Worm (Caenorhabditis elegans) whole organism, L4 larva: ENCODE measurements around the gene F59A7.2.

Experiments used
- D1046.2 ChIP-seq: fragments of 200-800 bp; sonication (Bioruptor generic); IDR thresholded peaks from 2 replicates; pipeline ENCODE4 v1.3.6; 2022; ENCODE audit warnings: missing genetic modification characterization, missing compliant biosample characterization
- T20F7.1 ChIP-seq: fragments of 200-800 bp; sonication (Bioruptor generic); optimal IDR thresholded peaks from 2 replicates; lab custom pipeline; 2018; ENCODE audit warnings: mild to moderate bottlenecking, missing genetic modification characterization, missing compliant biosample characterization
- Y105C5A.15 ChIP-seq: fragments of 200-800 bp; sonication (Bioruptor generic); IDR thresholded peaks from 2 replicates; pipeline ENCODE4 v1.3.6; 2022; ENCODE audit warnings: missing genetic modification characterization, missing compliant biosample characterization
- Y75B8A.6 ChIP-seq: fragments of 200-800 bp; sonication (Bioruptor generic); IDR thresholded peaks from 2 replicates; pipeline ENCODE4 v1.3.6; 2022; ENCODE audit warnings: missing genetic modification reagents, missing genetic modification characterization, missing compliant biosample characterization
- ZK337.2 ChIP-seq: fragments of 200-800 bp; sonication (Bioruptor generic); IDR thresholded peaks from 2 replicates; pipeline ENCODE4 v1.3.6; 2022; ENCODE audit warnings: missing genetic modification reagents, missing genetic modification characterization, missing compliant biosample characterization
- ZK546.5 ChIP-seq, 2 experiments: sonication (generic microtip); optimal IDR thresholded peaks; 2 replicates each; lab custom pipeline; 2017; ENCODE audit warnings: missing biosample characterization in 2 of 2, missing genetic modification characterization in 2 of 2
- aha-1 ChIP-seq: fragments of 150-350 bp; peaks from one replicate; lab custom pipeline; 2014; ENCODE audit warnings: missing biosample characterization, missing genetic modification characterization
- arid-1 ChIP-seq: fragments of 200-800 bp; sonication (Bioruptor generic); conservative IDR thresholded peaks from 2 replicates; pipeline ENCODE4 v1.3.6; 2022; ENCODE audit warnings: missing genetic modification reagents, missing genetic modification characterization, missing compliant biosample characterization
- attf-4 ChIP-seq: sonication (generic microtip); optimal IDR thresholded peaks from 3 replicates; lab custom pipeline; 2017; ENCODE audit warnings: missing biosample characterization, missing genetic modification characterization
- ceh-28 ChIP-seq: fragments of 150-350 bp; optimal IDR thresholded peaks from 2 replicates; lab custom pipeline; 2014; ENCODE audit warnings: missing biosample characterization, missing genetic modification reagents, missing genetic modification characterization
- ceh-62 ChIP-seq: sonication (generic microtip); optimal IDR thresholded peaks from 2 replicates; lab custom pipeline; 2017; ENCODE audit warnings: missing biosample characterization, missing genetic modification characterization
- ceh-82 ChIP-seq: sonication (generic microtip); optimal IDR thresholded peaks from 2 replicates; lab custom pipeline; 2017; ENCODE audit warnings: missing biosample characterization, missing genetic modification characterization
- ces-1 ChIP-seq: fragments of 150-350 bp; sonication (generic microtip); optimal IDR thresholded peaks from 4 replicates; lab custom pipeline; 2014; ENCODE audit warnings: missing biosample characterization, missing genetic modification reagents, missing genetic modification characterization
- cey-2 ChIP-seq: sonication (generic microtip); optimal IDR thresholded peaks from 3 replicates; lab custom pipeline; 2017; ENCODE audit warnings: missing genetic modification characterization, mild to moderate bottlenecking, missing compliant biosample characterization, antibody characterized with exemption, borderline replicate concordance; ENCODE audit not compliant: insufficient read depth
- daf-16 ChIP-seq, 3 experiments: sonication (generic microtip); optimal IDR thresholded peaks; 2 replicates each; lab custom pipeline; 2016 to 2017; ENCODE audit warnings: missing genetic modification characterization in 3 of 3, missing genetic modification reagents in 3 of 3, mild to moderate bottlenecking in 2 of 3, missing compliant biosample characterization in 2 of 3, missing biosample characterization in 1 of 3, moderate library complexity in 1 of 3
- daf-8 ChIP-seq: fragments of 200-800 bp; sonication (Bioruptor generic); IDR thresholded peaks from 2 replicates; pipeline ENCODE4 v1.3.6; 2022; ENCODE audit warnings: missing genetic modification characterization, missing compliant biosample characterization
- dmd-6 ChIP-seq: fragments of 200-800 bp; sonication (Bioruptor generic); IDR thresholded peaks from 2 replicates; pipeline ENCODE4 v1.3.6; 2022; ENCODE audit warnings: missing genetic modification reagents, missing genetic modification characterization, missing compliant biosample characterization
- dve-1 ChIP-seq: sonication (generic microtip); optimal IDR thresholded peaks from 2 replicates; lab custom pipeline; 2017; ENCODE audit warnings: antibody characterized with exemption, mild to moderate bottlenecking, missing genetic modification characterization, missing compliant biosample characterization; ENCODE audit not compliant: insufficient read depth
- hlh-11 ChIP-seq: fragments of 200-800 bp; sonication (Bioruptor generic); optimal IDR thresholded peaks from 2 replicates; lab custom pipeline; 2018; ENCODE audit warnings: mild to moderate bottlenecking, missing genetic modification characterization, missing compliant biosample characterization
- hmg-1.1 ChIP-seq: fragments of 200-800 bp; sonication (Bioruptor generic); IDR thresholded peaks from 2 replicates; pipeline ENCODE4 v1.3.6; 2022; ENCODE audit warnings: missing genetic modification reagents, missing genetic modification characterization, missing compliant biosample characterization
- lim-7 ChIP-seq: fragments of 200-800 bp; sonication (Bioruptor generic); IDR thresholded peaks from 2 replicates; pipeline ENCODE4 v1.3.6; 2022; ENCODE audit warnings: missing genetic modification characterization, missing compliant biosample characterization
- lin-13 ChIP-seq: fragments of 150-350 bp; optimal IDR thresholded peaks from 2 replicates; lab custom pipeline; 2014; ENCODE audit warnings: missing biosample characterization, missing genetic modification reagents, missing genetic modification characterization
- lin-29 ChIP-seq: fragments of 200-800 bp; sonication (Bioruptor generic); IDR thresholded peaks from 2 replicates; pipeline ENCODE4 v1.3.6; 2022; ENCODE audit warnings: missing genetic modification reagents, missing genetic modification characterization, missing compliant biosample characterization
- lin-38 ChIP-seq: fragments of 200-800 bp; sonication (Bioruptor generic); IDR thresholded peaks from 2 replicates; pipeline ENCODE4 v1.3.6; 2022; ENCODE audit warnings: missing genetic modification reagents, missing genetic modification characterization, missing compliant biosample characterization
- lir-3 ChIP-seq: sonication (generic microtip); optimal IDR thresholded peaks from 2 replicates; lab custom pipeline; 2016; ENCODE audit warnings: mild to moderate bottlenecking, missing genetic modification characterization, missing compliant biosample characterization
- lsy-2 ChIP-seq, 2 experiments: fragments of 150-350 bp in 1 of 2; sonication (generic microtip) in 1 of 2; optimal IDR thresholded peaks; 2 replicates each; lab custom pipeline; 2014 to 2017; ENCODE audit warnings: missing biosample characterization in 2 of 2, missing genetic modification characterization in 2 of 2
- mep-1 ChIP-seq: fragments of 150-350 bp; sonication (generic microtip); optimal IDR thresholded peaks from 3 replicates; lab custom pipeline; 2014; ENCODE audit warnings: missing biosample characterization, missing genetic modification characterization
- nhr-11 ChIP-seq: fragments of 150-350 bp; optimal IDR thresholded peaks from 2 replicates; lab custom pipeline; 2014; ENCODE audit warnings: missing biosample characterization, missing genetic modification characterization
- nhr-111 ChIP-seq: fragments of 200-800 bp; sonication (Bioruptor generic); optimal IDR thresholded peaks from 2 replicates; lab custom pipeline; 2018; ENCODE audit warnings: mild to moderate bottlenecking, missing genetic modification characterization, missing compliant biosample characterization
- nhr-237 ChIP-seq: sonication (generic microtip); optimal IDR thresholded peaks from 2 replicates; lab custom pipeline; 2017; ENCODE audit warnings: missing biosample characterization, missing genetic modification characterization
- nhr-28 ChIP-seq: fragments of 150-350 bp; optimal IDR thresholded peaks from 2 replicates; lab custom pipeline; 2014; ENCODE audit warnings: missing biosample characterization, missing genetic modification characterization
- nhr-41 ChIP-seq: fragments of 200-800 bp; sonication (Bioruptor generic); IDR thresholded peaks from 2 replicates; pipeline ENCODE4 v1.3.6; 2022; ENCODE audit warnings: missing genetic modification reagents, missing genetic modification characterization, missing compliant biosample characterization
- nhr-77 ChIP-seq: fragments of 150-350 bp; optimal IDR thresholded peaks from 2 replicates; lab custom pipeline; 2014; ENCODE audit warnings: missing biosample characterization, missing genetic modification characterization
- pha-4 ChIP-seq, 2 experiments: fragments of 150-350 bp in 1 of 2; fragments of 200-800 bp in 1 of 2; sonication (Bioruptor generic) in 1 of 2; IDR thresholded peaks in 1 of 2; optimal IDR thresholded peaks in 1 of 2; 2 replicates each; pipeline versions ENCODE4 v1.3.6 to Lab custom; 2014 to 2022; ENCODE audit warnings: missing genetic modification characterization in 2 of 2, missing genetic modification reagents in 2 of 2, missing biosample characterization in 1 of 2, missing compliant biosample characterization in 1 of 2
- php-3 ChIP-seq: fragments of 200-800 bp; sonication (Bioruptor generic); IDR thresholded peaks from 2 replicates; pipeline ENCODE4 v1.3.6; 2022; ENCODE audit warnings: missing genetic modification reagents, missing genetic modification characterization, missing compliant biosample characterization
- pqm-1 ChIP-seq: sonication (generic microtip); optimal IDR thresholded peaks from 2 replicates; lab custom pipeline; 2017; ENCODE audit warnings: missing biosample characterization, missing genetic modification characterization
- sdz-12 ChIP-seq: fragments of 200-800 bp; sonication (Bioruptor generic); optimal IDR thresholded peaks from 2 replicates; lab custom pipeline; 2018; ENCODE audit warnings: mild to moderate bottlenecking, missing genetic modification characterization, missing compliant biosample characterization
- set-16 ChIP-seq: fragments of 200-800 bp; sonication (Bioruptor generic); IDR thresholded peaks from 2 replicates; pipeline ENCODE4 v1.3.6; 2022; ENCODE audit warnings: missing genetic modification reagents, missing genetic modification characterization, missing compliant biosample characterization
- skn-1 ChIP-seq: fragments of 150-350 bp; optimal IDR thresholded peaks from 2 replicates; lab custom pipeline; 2014; ENCODE audit warnings: missing biosample characterization, missing genetic modification characterization
- spr-1 ChIP-seq: sonication (generic microtip); optimal IDR thresholded peaks from 2 replicates; lab custom pipeline; 2016; ENCODE audit warnings: mild to moderate bottlenecking, missing genetic modification characterization, missing compliant biosample characterization
- tag-97 ChIP-seq: fragments of 200-800 bp; sonication (Bioruptor generic); IDR thresholded peaks from 2 replicates; pipeline ENCODE4 v1.3.6; 2022; ENCODE audit warnings: missing genetic modification characterization, missing compliant biosample characterization
- unc-130 ChIP-seq: sonication (generic microtip); optimal IDR thresholded peaks from 2 replicates; lab custom pipeline; 2016; ENCODE audit warnings: missing genetic modification reagents, missing genetic modification characterization, missing compliant biosample characterization
- unc-62 ChIP-seq, 3 experiments: fragments of 150-350 bp in 1 of 3; sonication (generic microtip); optimal IDR thresholded peaks in 2 of 3; peaks in 1 of 3; 1 replicate in 1 of 3; 2 replicates in 2 of 3; lab custom pipeline; 2014 to 2017; ENCODE audit warnings: missing biosample characterization in 3 of 3, missing genetic modification characterization in 3 of 3, missing genetic modification reagents in 3 of 3, missing genotype in 1 of 3
- vab-7 ChIP-seq: fragments of 200-800 bp; sonication (Bioruptor generic); IDR thresholded peaks from 2 replicates; pipeline ENCODE4 v1.3.6; 2022; ENCODE audit warnings: missing genetic modification reagents, missing genetic modification characterization, missing compliant biosample characterization
- zip-11 ChIP-seq: fragments of 200-800 bp; sonication (Bioruptor generic); IDR thresholded peaks from 2 replicates; pipeline ENCODE4 v1.3.6; 2022; ENCODE audit warnings: missing genetic modification characterization, missing compliant biosample characterization
- ztf-7 ChIP-seq: fragments of 150-350 bp; optimal IDR thresholded peaks from 2 replicates; lab custom pipeline; 2014; ENCODE audit warnings: missing biosample characterization, missing genetic modification characterization

Gene F59A7.2

DNA sequence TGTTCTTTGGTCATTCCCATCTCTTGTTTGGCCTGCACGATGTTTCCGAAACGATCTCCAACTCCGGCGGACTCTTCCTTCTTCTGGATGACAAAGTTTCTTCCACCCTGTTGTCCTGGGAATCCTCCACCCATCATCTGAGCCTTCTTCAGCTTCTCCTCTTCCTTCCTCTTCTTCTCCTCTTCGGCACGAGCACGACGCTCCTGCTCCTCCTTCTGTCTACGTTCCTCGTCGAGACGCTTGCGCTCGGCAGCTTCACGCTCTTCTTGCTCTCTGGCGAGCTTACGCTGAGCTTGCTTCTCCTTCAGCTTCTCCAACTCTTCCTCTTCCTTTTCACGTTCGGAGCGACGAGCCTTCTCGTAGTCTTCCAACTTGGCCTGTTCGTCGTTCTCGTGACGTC, 24.9 kb downstream of the F59A7.2 start (continued):
- TF ChIP-seq nhr-237 (tag; lab: Kevin White, UChicago), result no peak

- TF ChIP-seq ceh-28 (no peak), sdz-12 (GFP tag; lab: Kevin White, UChicago) (no peak), daf-8 (GFP tag; lab: Robert Waterston, UW) (no peak), daf-16 (GFP tag; optimal IDR thresholded peaks at IDR 0.05; lab: Kevin White, UChicago) (no peak), daf-16 (tag; optimal IDR thresholded peaks at IDR 0.05; lab: Kevin White, UChicago) (peak; percentile 31), nhr-77 (tag; lab: Kevin White, UChicago) (no peak), ztf-7 (tag; lab: Kevin White, UChicago) (no peak), lin-38 (GFP tag; lab: Robert Waterston, UW) (no peak), lsy-2 (tag; optimal IDR thresholded peaks at IDR 0.05; lab: Kevin White, UChicago) (no peak), ZK337.2 (GFP tag; lab: Robert Waterston, UW) (no peak), hlh-11 (tag; lab: Kevin White, UChicago) (peak; percentile 8), skn-1 (tag; lab: Kevin White, UChicago) (no peak), lin-29 (GFP tag; lab: Robert Waterston, UW) (no peak), pha-4 (GFP tag; IDR thresholded peaks at IDR 0.05; lab: Robert Waterston, UW) (no peak), pha-4 (tag; optimal IDR thresholded peaks at IDR 0.05; lab: Kevin White, UChicago) (no peak), unc-62 (GFP tag; optimal IDR thresholded peaks at IDR 0.05 in 1 of 2; lab: Kevin White, UChicago) (peak in 1 of 2 experiments; percentile 30), unc-62 (tag; optimal IDR thresholded peaks at IDR 0.05; lab: Kevin White, UChicago) (no peak), dmd-6 (GFP tag; lab: Robert Waterston, UW) (peak; percentile 36; the same call in 1 of the 2 replicates), nhr-41 (GFP tag; lab: Robert Waterston, UW) (no peak), nhr-28 (tag; lab: Kevin White, UChicago) (peak; percentile 32), arid-1 (no peak), pqm-1 (tag; lab: Kevin White, UChicago) (peak; percentile 83), mep-1 (no peak), lir-3 (no peak)
- TF ChIP-seq, all 104 proteins: peak for 6
These were observed 27.1 kb downstream of the F59A7.2 start for ce11 chrV:1989220-1989619.

- TF ChIP-seq D1046.2 (GFP tag; lab: Robert Waterston, UW), result no peak
- TF ChIP-seq nhr-111 (GFP tag; lab: Kevin White, UChicago), result no peak
- TF ChIP-seq attf-4 (tag; lab: Kevin White, UChicago), result no peak
- no peak for TF ChIP-seq lim-7 (GFP tag; lab: Robert Waterston, UW)
- no peak for TF ChIP-seq vab-7
- no peak for TF ChIP-seq set-16
- no peak for TF ChIP-seq cey-2 (tag; lab: Kevin White, UChicago)
- TF ChIP-seq spr-1 (tag; lab: Kevin White, UChicago), result no peak
- no peak for TF ChIP-seq ces-1 (GFP tag; lab: Kevin White, UChicago)
- no peak for TF ChIP-seq lin-13 (GFP tag; lab: Kevin White, UChicago)
- no peak for TF ChIP-seq zip-11 (GFP tag; lab: Robert Waterston, UW)
- no peak for TF ChIP-seq ceh-62 (tag; lab: Kevin White, UChicago)
- TF ChIP-seq lin-29 (GFP tag; lab: Robert Waterston, UW), result no peak
- TF ChIP-seq Y75B8A.6 (GFP tag; lab: Robert Waterston, UW), result no peak
- no peak for TF ChIP-seq unc-62 (GFP tag; optimal IDR thresholded peaks at IDR 0.05 in 1 of 2; lab: Kevin White, UChicago)
- no peak for TF ChIP-seq unc-62 (tag; optimal IDR thresholded peaks at IDR 0.05; lab: Kevin White, UChicago)
- no peak for TF ChIP-seq skn-1 (tag; lab: Kevin White, UChicago)
- peak; percentile 89 for TF ChIP-seq pqm-1 (tag; lab: Kevin White, UChicago)
- TF ChIP-seq php-3, result peak; percentile 94
- peak; percentile 36 for TF ChIP-seq hlh-11 (tag; lab: Kevin White, UChicago)
- no peak for TF ChIP-seq Y105C5A.15 (GFP tag; lab: Robert Waterston, UW)
- no peak for TF ChIP-seq ceh-82
- TF ChIP-seq nhr-11 (tag; lab: Kevin White, UChicago), result no peak
- no peak for TF ChIP-seq lin-38 (GFP tag; lab: Robert Waterston, UW)
- TF ChIP-seq aha-1 (tag; lab: Kevin White, UChicago), result no peak
- no peak for TF ChIP-seq hmg-1.1 (GFP tag; lab: Robert Waterston, UW)
- no peak for TF ChIP-seq ZK546.5 (tag; optimal IDR thresholded peaks at IDR 0.05; lab: Kevin White, UChicago)
- no peak for TF ChIP-seq mep-1
- TF ChIP-seq dve-1 (tag; lab: Kevin White, UChicago), result peak; percentile 42
- no peak for TF ChIP-seq daf-8 (GFP tag; lab: Robert Waterston, UW)
- no peak for TF ChIP-seq unc-130 (GFP tag; lab: Kevin White, UChicago)
- no peak for TF ChIP-seq T20F7.1 (GFP tag; lab: Kevin White, UChicago)
- TF ChIP-seq tag-97 (GFP tag; lab: Robert Waterston, UW), result no peak
These were observed 29.4 kb downstream of the F59A7.2 start, which contains the start of gene T08B1.1 for ce11 chrV:1986954-1987353. Gene T08B1.1 (minus strand): TSS chrV:1987045.
